Worm (Caenorhabditis elegans): ENCODE data around the gene F09D12.2.
A peak's percentile ranks its signal among the peaks of the same experiment; 100 is the strongest.

F09D12.2 gene

DNA sequence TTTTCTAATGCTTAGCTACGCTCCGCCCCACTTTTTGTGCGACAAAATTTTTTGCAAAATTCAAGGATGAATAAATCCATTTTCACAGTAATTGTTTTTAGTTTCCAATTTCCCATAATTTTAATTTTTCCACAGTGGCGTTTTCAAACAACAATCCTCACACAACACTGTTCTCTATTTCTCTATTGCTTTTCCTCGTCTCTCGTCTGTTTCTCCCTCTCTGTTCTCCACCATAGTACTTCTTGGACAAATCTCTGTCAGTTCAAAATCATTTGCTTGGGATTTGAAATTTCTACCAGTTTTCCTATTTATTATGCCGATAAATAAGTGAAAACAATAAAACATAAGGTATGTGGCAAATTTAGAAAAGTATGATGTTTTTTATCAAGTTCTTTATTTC, 19.3 kb upstream of the F09D12.2 start, which contains the start of gene F58E2.4:
TSS of gene F58E2.4 (plus strand) at position 134 of the 400 bp plus-strand sequence.
- TF ChIP-seq unc-30 (tag; optimal IDR thresholded peaks at IDR 0.05) (no peak), nhr-77 (tag; optimal IDR thresholded peaks at IDR 0.05) (no peak), mab-9 (GFP tag; IDR thresholded peaks at IDR 0.05) (no peak), efl-1 (optimal IDR thresholded peaks at IDR 0.05) (peak in 1 of 2 experiments; percentile 53), efl-1 (GFP tag; optimal IDR thresholded peaks at IDR 0.05 in 1 of 2) (no peak), grh-1 (GFP tag; IDR thresholded peaks at IDR 0.05) (no peak), blmp-1 (tag; optimal IDR thresholded peaks at IDR 0.05) (peak; percentile 21), nhr-237 (tag; optimal IDR thresholded peaks at IDR 0.05) (no peak), zag-1 (tag; optimal IDR thresholded peaks at IDR 0.05) (no peak), aly-2 (tag; optimal IDR thresholded peaks at IDR 0.05) (no peak)

DNA sequence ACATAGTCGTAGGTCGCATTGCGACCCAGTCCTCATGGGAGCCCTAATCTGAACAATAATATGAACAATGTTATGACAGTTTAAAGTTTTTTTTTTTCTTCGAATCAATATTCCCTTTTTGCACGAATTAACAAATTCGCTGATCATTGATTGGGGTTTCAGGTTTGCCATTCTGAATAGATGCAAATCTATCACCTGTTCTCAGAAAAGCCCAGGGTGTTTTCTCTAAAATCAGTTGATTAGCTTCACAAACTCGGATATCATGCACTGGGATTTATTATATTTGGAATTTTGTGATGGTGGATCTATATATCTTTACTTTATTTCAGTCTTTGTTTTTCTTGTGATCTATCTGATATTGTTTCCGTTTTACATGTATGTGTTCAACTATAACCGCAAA, 9.3 kb upstream of the F09D12.2 start, which contains the start of gene srz-23:
TSS of gene srz-23 (plus strand) at position 263 of the 400 bp plus-strand sequence.
- TF ChIP-seq hlh-4 (tag; optimal IDR thresholded peaks at IDR 0.05) = peak; percentile 93
- no peak for TF ChIP-seq snpc-4 (tag; optimal IDR thresholded peaks at IDR 0.05)

DNA sequence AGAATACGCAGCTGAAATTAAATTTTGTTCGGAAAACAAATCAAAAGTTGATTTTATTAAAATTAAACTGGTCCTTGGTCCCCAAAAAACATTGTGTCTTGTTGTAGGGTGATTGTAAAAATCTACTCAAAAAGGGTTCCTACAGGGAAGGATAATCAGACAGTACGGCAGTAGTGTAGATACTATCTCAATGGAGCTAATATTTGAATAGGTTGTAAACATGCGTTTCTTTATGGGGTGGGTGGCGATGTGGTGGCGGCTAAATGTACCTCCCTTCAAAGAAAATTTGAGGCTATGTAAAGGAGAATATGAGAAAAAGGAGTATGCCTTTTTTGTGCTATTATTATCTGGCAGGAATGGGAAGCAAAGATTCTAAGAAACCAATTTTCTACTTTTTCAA, 8.5 kb upstream of the F09D12.2 start:
- TF ChIP-seq fkh-10 (GFP tag; optimal IDR thresholded peaks at IDR 0.05) (no peak), tlp-1 (tag; optimal IDR thresholded peaks at IDR 0.05) (no peak), nhr-12 (tag; optimal IDR thresholded peaks at IDR 0.05) (no peak), nhr-71 (tag; optimal IDR thresholded peaks at IDR 0.05) (no peak)

ce11 chrIV:3447350-3447749, 3.3 kb upstream of the F09D12.2 start:
- no peak for TF ChIP-seq unc-98 (GFP tag; IDR thresholded peaks at IDR 0.05)
- TF ChIP-seq hpl-2 (GFP tag; optimal IDR thresholded peaks at IDR 0.05) = no peak
- TF ChIP-seq nhr-84 (tag; optimal IDR thresholded peaks at IDR 0.05) = no peak
- no peak for TF ChIP-seq alr-1 (tag; optimal IDR thresholded peaks at IDR 0.05; ENCODE audit: borderline replicate concordance)
- TF ChIP-seq rnt-1 (tag; optimal IDR thresholded peaks at IDR 0.05) = no peak
- TF ChIP-seq lin-15B (tag; optimal IDR thresholded peaks at IDR 0.05) = no peak

- TF ChIP-seq zag-1 (tag; optimal IDR thresholded peaks at IDR 0.05) = no peak
Measured at ce11 chrIV:3444614-3445013, 613 bp upstream of the F09D12.2 start, which contains the start of gene F58E2.5. Gene F58E2.5, plus strand, starts transcription at chrIV:3444914.

- no peak for TF ChIP-seq sup-37 (GFP tag; optimal IDR thresholded peaks at IDR 0.05)
- TF ChIP-seq nhr-77 (tag; optimal IDR thresholded peaks at IDR 0.05) = no peak
- TF ChIP-seq mab-9 (GFP tag; IDR thresholded peaks at IDR 0.05) = no peak
- TF ChIP-seq aly-2 (tag; optimal IDR thresholded peaks at IDR 0.05) = no peak
- no peak for TF ChIP-seq rnt-1 (tag; optimal IDR thresholded peaks at IDR 0.05)
- no peak for TF ChIP-seq zag-1 (tag; optimal IDR thresholded peaks at IDR 0.05)
- TF ChIP-seq dpl-1 (GFP tag; optimal IDR thresholded peaks at IDR 0.05) = no peak
- no peak for TF ChIP-seq ceh-90 (tag; optimal IDR thresholded peaks at IDR 0.05)
- TF ChIP-seq zip-4 (GFP tag; optimal IDR thresholded peaks at IDR 0.05) = no peak
- no peak for TF ChIP-seq skn-1 (tag; optimal IDR thresholded peaks at IDR 0.05)
Measured at ce11 chrIV:3442513-3442912, 1.5 kb downstream of the F09D12.2 start.

DNA sequence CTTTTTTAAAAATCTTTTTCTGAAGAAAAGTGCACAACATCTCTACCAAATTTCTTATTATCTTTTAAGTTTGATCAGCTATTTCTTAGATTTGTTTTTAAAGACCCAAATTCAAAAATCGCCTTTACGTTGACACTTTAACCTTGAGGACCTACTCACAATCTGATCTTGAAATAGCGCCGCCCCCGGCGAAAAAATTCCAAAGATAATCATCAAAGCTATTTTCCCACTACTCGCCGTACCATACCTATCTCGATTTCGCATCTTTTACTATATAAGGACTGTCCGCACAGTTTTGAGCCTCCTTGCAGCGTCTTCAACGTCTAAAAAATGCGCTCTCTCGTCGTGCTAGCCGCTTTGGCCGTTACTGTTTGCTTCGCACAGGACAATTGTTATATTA, 3.2 kb downstream of the F09D12.2 start, which contains the start of gene grd-10:
TSS of gene grd-10 (plus strand) at position 208 of the 400 bp plus-strand sequence.
- TF ChIP-seq nhr-20 (tag; optimal IDR thresholded peaks at IDR 0.05) = peak; percentile 33
- peak; percentile 91 for TF ChIP-seq nhr-85 (tag)
- TF ChIP-seq ama-1 (optimal IDR thresholded peaks at IDR 0.05) = no peak

DNA sequence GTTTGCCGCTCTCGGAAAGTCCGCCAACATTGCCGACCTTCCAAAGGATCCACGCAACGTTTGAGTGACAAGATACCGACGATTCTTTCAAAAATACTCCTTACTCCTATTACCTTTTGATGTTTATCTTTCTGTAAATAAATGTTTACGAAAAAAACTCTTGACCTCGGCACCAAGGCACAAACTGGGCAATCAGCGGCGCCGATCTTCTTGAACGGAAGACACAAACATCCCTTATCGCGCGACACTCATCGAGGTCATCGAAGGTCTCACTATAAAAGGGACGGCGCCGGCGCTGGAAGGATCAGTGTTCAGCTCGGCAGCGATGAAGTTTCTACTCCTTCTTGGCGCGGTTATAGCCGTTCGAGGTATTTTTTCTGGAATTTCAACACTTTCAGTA, 4.6 kb downstream of the F09D12.2 start, which contains the start of gene grd-3:
TSS of gene grd-3 (plus strand) at position 302 of the 400 bp plus-strand sequence.
- peak; percentile 95 for TF ChIP-seq nhr-85 (tag)
- TF ChIP-seq jun-1 (tag; optimal IDR thresholded peaks at IDR 0.05) = no peak
- TF ChIP-seq ama-1 (optimal IDR thresholded peaks at IDR 0.05) = no peak
- TF ChIP-seq rnt-1 (tag; optimal IDR thresholded peaks at IDR 0.05) = peak; percentile 8
- TF ChIP-seq nhr-20 (tag; optimal IDR thresholded peaks at IDR 0.05) = peak; percentile 11
- TF ChIP-seq nhr-71 (tag; optimal IDR thresholded peaks at IDR 0.05) = peak; percentile 51
- peak; percentile 70 for TF ChIP-seq lin-14 (GFP tag; optimal IDR thresholded peaks at IDR 0.05)
